3 fruit fly cellular contexts compared by ENCODE assay signal in the genomic region with DNA sequence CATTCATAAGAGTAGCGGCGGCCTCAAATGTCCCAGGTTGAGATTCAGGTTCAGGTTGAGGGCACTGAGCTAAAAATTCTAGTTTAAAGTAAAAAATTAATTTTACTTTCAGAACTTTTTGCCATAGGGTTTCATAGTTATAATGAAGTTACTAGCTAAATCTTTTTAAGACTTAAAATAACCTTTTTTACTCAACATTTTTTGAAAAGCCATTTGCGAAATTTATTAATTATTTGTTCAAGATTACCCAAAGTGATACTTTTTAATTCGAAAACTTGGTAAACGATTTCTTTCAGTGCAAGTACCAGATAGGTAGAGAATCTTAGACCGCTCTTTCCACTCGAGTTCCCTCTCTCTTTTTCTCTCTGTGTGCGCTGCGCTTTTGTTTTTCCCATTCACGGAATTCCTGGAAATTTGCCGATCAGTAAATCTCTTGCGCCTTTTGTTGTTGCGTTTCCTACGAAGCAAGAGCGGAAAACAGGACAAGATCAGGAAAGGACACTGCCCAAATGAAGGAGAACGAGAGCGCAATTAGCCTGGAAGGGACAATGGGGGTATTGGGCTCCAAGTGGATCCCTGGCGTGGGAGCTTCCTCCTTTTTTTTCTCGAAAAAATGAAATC.
TF ChIP-seq lines count a peak whose summit lies in the region.

No protein-coding gene starts in this region.

TF ChIP-seq in whole organism, embryonic, 481 proteins besides CTCF, POLR2A, EP300 and RAD21 (continued from another document and continues in another):
- peak; percentile 28 for TF ChIP-seq CG9437 (GFP tag; optimal IDR thresholded peaks at IDR 0.05; lab: Kevin White, UChicago)
- no peak for TF ChIP-seq da (GFP tag; optimal IDR thresholded peaks at IDR 0.05; lab: Kevin White, UChicago)
- peak; percentile 28 for TF ChIP-seq lilli (GFP tag; optimal IDR thresholded peaks at IDR 0.05; lab: Kevin White, UChicago)
- peak; percentile 68 for TF ChIP-seq unpg (GFP tag; optimal IDR thresholded peaks at IDR 0.05; lab: Kevin White, UChicago)
- TF ChIP-seq wek (GFP tag; optimal IDR thresholded peaks at IDR 0.05; lab: Kevin White, UChicago): no peak
- TF ChIP-seq Mes4 (GFP tag; optimal IDR thresholded peaks at IDR 0.05; lab: Kevin White, UChicago): peak; percentile 28
- peak; percentile 66 to 76 for TF ChIP-seq bsh (GFP tag; optimal IDR thresholded peaks at IDR 0.05; lab: Kevin White, UChicago)
- TF ChIP-seq Hsf (GFP tag; optimal IDR thresholded peaks at IDR 0.05; lab: Kevin White, UChicago): peak; percentile 46
- TF ChIP-seq dm (GFP tag; optimal IDR thresholded peaks at IDR 0.05; lab: Kevin White, UChicago): peak; percentile 33
- peak; percentile 44 for TF ChIP-seq kni (GFP tag; optimal IDR thresholded peaks at IDR 0.05; lab: Kevin White, UChicago)
- TF ChIP-seq CG2120 (GFP tag; optimal IDR thresholded peaks at IDR 0.05; lab: Kevin White, UChicago): no peak
- TF ChIP-seq bbx (GFP tag; IDR thresholded peaks at IDR 0.05; lab: Robert Waterston, UW; ENCODE audit: partially characterized antibody): no peak
- no peak for TF ChIP-seq Ets65A (GFP tag; lab: Kevin White, UChicago)
- peak; percentile 43 for TF ChIP-seq CG18619 (GFP tag; optimal IDR thresholded peaks at IDR 0.05; lab: Kevin White, UChicago)
- peak; percentile 58 for TF ChIP-seq tin (GFP tag; optimal IDR thresholded peaks at IDR 0.05; lab: Kevin White, UChicago)
- TF ChIP-seq HLH3B (GFP tag; IDR thresholded peaks at IDR 0.05; lab: Robert Waterston, UW): no peak
- TF ChIP-seq Fer1 (GFP tag; optimal IDR thresholded peaks at IDR 0.05; lab: Kevin White, UChicago): no peak
- peak; percentile 20 to 34 for TF ChIP-seq Hr51 (GFP tag; optimal IDR thresholded peaks at IDR 0.05; lab: Kevin White, UChicago)
- no peak for TF ChIP-seq usp (GFP tag; optimal IDR thresholded peaks at IDR 0.05; lab: Kevin White, UChicago)
- TF ChIP-seq CG4820 (GFP tag; optimal IDR thresholded peaks at IDR 0.05; lab: Kevin White, UChicago): peak; percentile 60
- TF ChIP-seq danr (GFP tag; IDR thresholded peaks at IDR 0.05; lab: Robert Waterston, UW): no peak
- TF ChIP-seq CG8924 (tag; optimal IDR thresholded peaks at IDR 0.05; lab: Kevin White, UChicago): peak; percentile 80
- TF ChIP-seq CG18764 (GFP tag; optimal IDR thresholded peaks at IDR 0.05; lab: Kevin White, UChicago): peak; percentile 16
- TF ChIP-seq CG7745 (tag; optimal IDR thresholded peaks at IDR 0.05; lab: Kevin White, UChicago): peak; percentile 17
- no peak for TF ChIP-seq HLH54F (GFP tag; optimal IDR thresholded peaks at IDR 0.05; lab: Kevin White, UChicago)
- TF ChIP-seq chif (GFP tag; optimal IDR thresholded peaks at IDR 0.05; lab: Kevin White, UChicago): peak; percentile 58 to 86
- no peak for TF ChIP-seq CG13123 (GFP tag; optimal IDR thresholded peaks at IDR 0.05; lab: Kevin White, UChicago)
- peak; percentile 24 for TF ChIP-seq sqz (GFP tag; optimal IDR thresholded peaks at IDR 0.05; lab: Kevin White, UChicago)
- peak; percentile 72 for TF ChIP-seq twi (tag; optimal IDR thresholded peaks at IDR 0.05; lab: Kevin White, UChicago)
- no peak for TF ChIP-seq Ptx1 (GFP tag; IDR thresholded peaks at IDR 0.05; lab: Robert Waterston, UW)
- peak in 1 of 2 experiments; percentile 71 for TF ChIP-seq tll (GFP tag; optimal IDR thresholded peaks at IDR 0.05; lab: Kevin White, UChicago)
- peak; percentile 70 for TF ChIP-seq CG7839 (tag; optimal IDR thresholded peaks at IDR 0.05; lab: Kevin White, UChicago)
- no peak for TF ChIP-seq pros (GFP tag; optimal IDR thresholded peaks at IDR 0.05; lab: Kevin White, UChicago)
- peak; percentile 33 for TF ChIP-seq Xbp1 (GFP tag; optimal IDR thresholded peaks at IDR 0.05; lab: Kevin White, UChicago)
- peak; percentile 29 to 67 for TF ChIP-seq eve (GFP tag; optimal IDR thresholded peaks at IDR 0.05; lab: Kevin White, UChicago)
- TF ChIP-seq Mad (GFP tag; optimal IDR thresholded peaks at IDR 0.05; lab: Kevin White, UChicago): peak; percentile 19
- TF ChIP-seq chm (GFP tag; IDR thresholded peaks at IDR 0.05; lab: Robert Waterston, UW): no peak
- peak; percentile 76 for TF ChIP-seq CG7556 (GFP tag; optimal IDR thresholded peaks at IDR 0.05; lab: Kevin White, UChicago)
- TF ChIP-seq prd (optimal IDR thresholded peaks at IDR 0.05; lab: Kevin White, UChicago): no peak
- peak; percentile 85 for TF ChIP-seq prd (GFP tag; IDR thresholded peaks at IDR 0.05; lab: Robert Waterston, UW)
- no peak for TF ChIP-seq pb (GFP tag; optimal IDR thresholded peaks at IDR 0.05; lab: Kevin White, UChicago)
- no peak for TF ChIP-seq CG2199 (GFP tag; IDR thresholded peaks at IDR 0.05; lab: Robert Waterston, UW)

TF ChIP-seq in whole organism, prepupa, 60 proteins besides CTCF, POLR2A, EP300 and RAD21 (continued from another document):
- no peak for TF ChIP-seq Hr38 (GFP tag; optimal IDR thresholded peaks at IDR 0.05; lab: Kevin White, UChicago)
- peak; percentile 5; the same call in 1 of the 3 replicates for TF ChIP-seq eg (GFP tag; IDR thresholded peaks at IDR 0.05; lab: Robert Waterston, UW)
- TF ChIP-seq Lpt (GFP tag; optimal IDR thresholded peaks at IDR 0.05; lab: Kevin White, UChicago): peak; percentile 81
- TF ChIP-seq Hr4 (GFP tag; optimal IDR thresholded peaks at IDR 0.05; lab: Kevin White, UChicago): peak; percentile 66
- peak; percentile 86 for TF ChIP-seq Sox102F (GFP tag; optimal IDR thresholded peaks at IDR 0.05; lab: Kevin White, UChicago)
- TF ChIP-seq Eip75B (GFP tag; optimal IDR thresholded peaks at IDR 0.05; lab: Kevin White, UChicago): peak; percentile 93
- TF ChIP-seq cyc (GFP tag; optimal IDR thresholded peaks at IDR 0.05; lab: Kevin White, UChicago): peak; percentile 85
- peak; percentile 93 for TF ChIP-seq CG3919 (GFP tag; optimal IDR thresholded peaks at IDR 0.05; lab: Kevin White, UChicago)
- TF ChIP-seq dac (GFP tag; optimal IDR thresholded peaks at IDR 0.05; lab: Kevin White, UChicago): no peak
- TF ChIP-seq svp (GFP tag; lab: Kevin White, UChicago): peak; percentile 97
- TF ChIP-seq fkh (GFP tag; optimal IDR thresholded peaks at IDR 0.05; lab: Kevin White, UChicago): no peak
- TF ChIP-seq CG8319 (GFP tag; optimal IDR thresholded peaks at IDR 0.05; lab: Kevin White, UChicago): peak; percentile 80
- TF ChIP-seq CG7368 (GFP tag; optimal IDR thresholded peaks at IDR 0.05; lab: Kevin White, UChicago): peak; percentile 79
- peak; percentile 94 for TF ChIP-seq CG3032 (tag; optimal IDR thresholded peaks at IDR 0.05; lab: Kevin White, UChicago)
- peak; percentile 84 for TF ChIP-seq CG8119 (GFP tag; IDR thresholded peaks at IDR 0.05; lab: Robert Waterston, UW)
- peak; percentile 86 for TF ChIP-seq CG8632 (GFP tag; optimal IDR thresholded peaks at IDR 0.05; lab: Kevin White, UChicago)
- peak; percentile 99 for TF ChIP-seq Eip78C (GFP tag; lab: Kevin White, UChicago)
- TF ChIP-seq CG4318 (GFP tag; optimal IDR thresholded peaks at IDR 0.05; lab: Kevin White, UChicago): peak; percentile 43
- TF ChIP-seq CG11902 (GFP tag; optimal IDR thresholded peaks at IDR 0.05; lab: Kevin White, UChicago): peak; percentile 79
- peak; percentile 88 for TF ChIP-seq lz (GFP tag; optimal IDR thresholded peaks at IDR 0.05; lab: Kevin White, UChicago)
- TF ChIP-seq CG9139 (GFP tag; optimal IDR thresholded peaks at IDR 0.05; lab: Kevin White, UChicago): peak; percentile 88
- peak; percentile 93 for TF ChIP-seq dsx (GFP tag; optimal IDR thresholded peaks at IDR 0.05; lab: Kevin White, UChicago; ENCODE audit: poor library complexity, severe bottlenecking)
- peak; percentile 75 for TF ChIP-seq CG15336 (GFP tag; IDR thresholded peaks at IDR 0.05; lab: Robert Waterston, UW)
- TF ChIP-seq CG6808 (GFP tag; optimal IDR thresholded peaks at IDR 0.05; lab: Kevin White, UChicago): peak; percentile 94
- TF ChIP-seq Ets21C (GFP tag; optimal IDR thresholded peaks at IDR 0.05; lab: Kevin White, UChicago): peak; percentile 75
- TF ChIP-seq pdm3 (GFP tag; optimal IDR thresholded peaks at IDR 0.05; lab: Kevin White, UChicago): peak; percentile 88
- TF ChIP-seq fd85E (GFP tag; optimal IDR thresholded peaks at IDR 0.05; lab: Kevin White, UChicago): peak; percentile 54
- TF ChIP-seq CG31627 (GFP tag; optimal IDR thresholded peaks at IDR 0.05; lab: Kevin White, UChicago): peak; percentile 84
- TF ChIP-seq CG32006 (GFP tag; optimal IDR thresholded peaks at IDR 0.05; lab: Kevin White, UChicago): peak; percentile 78
- TF ChIP-seq Sox14 (GFP tag; optimal IDR thresholded peaks at IDR 0.05; lab: Kevin White, UChicago): peak; percentile 89
- peak; percentile 91 for TF ChIP-seq OdsH (GFP tag; optimal IDR thresholded peaks at IDR 0.05; lab: Kevin White, UChicago)
- TF ChIP-seq CG10631 (GFP tag; optimal IDR thresholded peaks at IDR 0.05; lab: Kevin White, UChicago): peak; percentile 89
- TF ChIP-seq Blimp-1 (GFP tag; optimal IDR thresholded peaks at IDR 0.05; lab: Kevin White, UChicago): peak; percentile 67
- TF ChIP-seq CG6792 (GFP tag; optimal IDR thresholded peaks at IDR 0.05; lab: Kevin White, UChicago): peak; percentile 88
- TF ChIP-seq CG6854 (GFP tag; optimal IDR thresholded peaks at IDR 0.05; lab: Kevin White, UChicago): peak; percentile 69
- TF ChIP-seq esn (GFP tag; optimal IDR thresholded peaks at IDR 0.05; lab: Kevin White, UChicago): peak; percentile 92
- peak; percentile 92 for TF ChIP-seq topi (GFP tag; optimal IDR thresholded peaks at IDR 0.05; lab: Kevin White, UChicago)
- peak; percentile 90 for TF ChIP-seq CG34406 (GFP tag; optimal IDR thresholded peaks at IDR 0.05; lab: Kevin White, UChicago)
- peak; percentile 92 for TF ChIP-seq Ets96B (tag; optimal IDR thresholded peaks at IDR 0.05; lab: Kevin White, UChicago)

TF ChIP-seq in whole organism, wandering third instar larva, 38 proteins besides CTCF, POLR2A, EP300 and RAD21 (continued from another document):
- TF ChIP-seq Vsx2 (GFP tag; optimal IDR thresholded peaks at IDR 0.05; lab: Kevin White, UChicago; ENCODE audit: partially characterized antibody): no peak
- peak; percentile 63 for TF ChIP-seq Rel (GFP tag; optimal IDR thresholded peaks at IDR 0.05; lab: Kevin White, UChicago)
- TF ChIP-seq Rel (tag; optimal IDR thresholded peaks at IDR 0.05; lab: Kevin White, UChicago): peak; percentile 53
